Fruit fly (Drosophila melanogaster): ENCODE measurements around the gene cu.

The cu gene

dm6 chr3R:11209801-11210402, 12.5 kb downstream of the cu start, which contains the start of the genes SdhC and Tctp:
Gene SdhC, minus strand, starts transcription at chr3R:11209849.
Gene Tctp, plus strand, starts transcription at chr3R:11210247.
- TF ChIP-seq CG6163 (GFP tag; IDR thresholded peaks at IDR 0.05) (peak; percentile 42; the same call in 2 of the 3 replicates), achi (GFP tag; optimal IDR thresholded peaks at IDR 0.05) (peak; percentile 53), CG6854 (GFP tag; optimal IDR thresholded peaks at IDR 0.05) (peak; percentile 66), CG1621 (tag; optimal IDR thresholded peaks at IDR 0.05) (peak; percentile 19), CG11294 (GFP tag; IDR thresholded peaks at IDR 0.05) (no peak), lz (GFP tag; optimal IDR thresholded peaks at IDR 0.05) (peak; percentile 47), CG6808 (GFP tag; optimal IDR thresholded peaks at IDR 0.05) (peak; percentile 12), Blimp-1 (GFP tag; optimal IDR thresholded peaks at IDR 0.05) (no peak), Eip78C (GFP tag) (peak; percentile 85), dsx (GFP tag; optimal IDR thresholded peaks at IDR 0.05; ENCODE audit: poor library complexity, severe bottlenecking) (peak; percentile 10), CG10631 (GFP tag; optimal IDR thresholded peaks at IDR 0.05) (peak; percentile 62), Eip75B (GFP tag; optimal IDR thresholded peaks at IDR 0.05) (peak; percentile 59), acj6 (GFP tag; optimal IDR thresholded peaks at IDR 0.05) (peak; percentile 24), net (GFP tag; optimal IDR thresholded peaks at IDR 0.05) (peak; percentile 5), CG6792 (GFP tag; optimal IDR thresholded peaks at IDR 0.05) (peak; percentile 30), Ets21C (GFP tag; optimal IDR thresholded peaks at IDR 0.05) (peak; percentile 28), svp (GFP tag) (peak; percentile 74), topi (GFP tag; optimal IDR thresholded peaks at IDR 0.05) (peak; percentile 49), vri (GFP tag; optimal IDR thresholded peaks at IDR 0.05) (peak; percentile 45), Hr4 (GFP tag; optimal IDR thresholded peaks at IDR 0.05) (peak; percentile 42), Smox (GFP tag; optimal IDR thresholded peaks at IDR 0.05) (peak; percentile 47), CG16779 (tag; optimal IDR thresholded peaks at IDR 0.05) (no peak), Sox14 (GFP tag; optimal IDR thresholded peaks at IDR 0.05) (peak; percentile 52), Ets96B (tag; optimal IDR thresholded peaks at IDR 0.05) (no peak), esn (GFP tag; optimal IDR thresholded peaks at IDR 0.05) (peak; percentile 68), CG34406 (GFP tag; optimal IDR thresholded peaks at IDR 0.05) (peak; percentile 33), cyc (GFP tag; optimal IDR thresholded peaks at IDR 0.05) (peak; percentile 10), fkh (GFP tag; optimal IDR thresholded peaks at IDR 0.05) (peak; percentile 83), Sox102F (GFP tag; optimal IDR thresholded peaks at IDR 0.05) (peak; percentile 42), fd59A (GFP tag; optimal IDR thresholded peaks at IDR 0.05) (no peak), CG15336 (GFP tag; IDR thresholded peaks at IDR 0.05) (no peak), Lpt (GFP tag; optimal IDR thresholded peaks at IDR 0.05) (peak; percentile 31), eg (GFP tag; IDR thresholded peaks at IDR 0.05) (peak; percentile 28; the same call in 1 of the 3 replicates), pdm3 (GFP tag; optimal IDR thresholded peaks at IDR 0.05) (peak; percentile 52), fd85E (GFP tag; optimal IDR thresholded peaks at IDR 0.05) (no peak), salr (GFP tag; optimal IDR thresholded peaks at IDR 0.05) (peak in 1 of 2 experiments; percentile 10), ss (GFP tag; optimal IDR thresholded peaks at IDR 0.05) (peak; percentile 14 to 39), CG10669 (GFP tag; optimal IDR thresholded peaks at IDR 0.05) (peak; percentile 0), dac (GFP tag; optimal IDR thresholded peaks at IDR 0.05) (no peak), CG8119 (GFP tag; IDR thresholded peaks at IDR 0.05) (0 out of 3 replicates have a peak, but pooled peaks have one; percentile 12), Hr39 (GFP tag; optimal IDR thresholded peaks at IDR 0.05) (peak; percentile 12), CG31627 (GFP tag; optimal IDR thresholded peaks at IDR 0.05) (peak; percentile 36), CG3032 (tag; optimal IDR thresholded peaks at IDR 0.05) (peak; percentile 23), Hr38 (GFP tag; optimal IDR thresholded peaks at IDR 0.05) (no peak), CG11762 (GFP tag; optimal IDR thresholded peaks at IDR 0.05; ENCODE audit: insufficient read depth) (no peak), Met (GFP tag; optimal IDR thresholded peaks at IDR 0.05) (peak; percentile 64), CG3919 (GFP tag; optimal IDR thresholded peaks at IDR 0.05) (peak; percentile 59), OdsH (GFP tag; optimal IDR thresholded peaks at IDR 0.05) (peak; percentile 43)
